Fruit fly (Drosophila melanogaster): ENCODE data around the gene CG34164.
A peak's percentile ranks its signal among the peaks of the same experiment; 100 is the strongest.

CG34164 gene

DNA sequence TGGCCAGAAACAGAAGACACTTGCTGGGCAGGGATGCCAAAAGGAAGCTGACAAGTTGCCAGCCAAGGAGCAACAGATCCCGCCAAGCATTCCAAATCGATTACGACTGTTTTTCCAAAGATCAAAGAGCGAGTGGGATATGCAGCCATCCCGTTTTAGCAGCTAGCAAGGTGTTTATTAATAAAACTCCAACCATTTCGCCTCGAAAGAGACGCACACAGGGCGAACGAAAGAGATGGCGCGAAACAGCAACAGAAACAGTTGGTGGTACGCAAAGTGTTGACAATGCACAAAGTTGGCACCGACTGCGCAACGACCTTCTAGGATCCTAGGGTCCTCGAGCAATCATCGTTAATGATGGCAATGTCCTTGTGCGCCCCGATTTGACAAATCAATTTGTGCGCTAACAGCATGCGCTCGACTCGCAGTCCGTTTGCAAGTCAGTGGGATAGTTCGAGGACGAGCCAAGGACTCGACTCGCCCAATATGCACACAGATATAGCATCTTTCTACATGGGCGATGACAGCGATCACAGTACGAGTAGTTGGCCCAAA lies 23.8 kb downstream of the CG34164 start:
- TF ChIP-seq HHEX (GFP tag; optimal IDR thresholded peaks at IDR 0.05) (no peak), zen (tag; optimal IDR thresholded peaks at IDR 0.05) (peak; percentile 96), Nf-YB (GFP tag; optimal IDR thresholded peaks at IDR 0.05) (peak; percentile 34), cad (GFP tag; optimal IDR thresholded peaks at IDR 0.05) (peak; percentile 54), CG5953 (GFP tag; IDR thresholded peaks at IDR 0.05) (no peak), esg (GFP tag; conservative IDR thresholded peaks at IDR 0.05) (no peak), schlank (tag; optimal IDR thresholded peaks at IDR 0.05) (no peak), tll (GFP tag; optimal IDR thresholded peaks at IDR 0.05) (peak in 1 of 2 experiments; percentile 70), CG15479 (GFP tag; optimal IDR thresholded peaks at IDR 0.05) (peak; percentile 26), Poxn (GFP tag; IDR thresholded peaks at IDR 0.05) (no peak), Ets65A (GFP tag) (peak; percentile 48), CG8478 (optimal IDR thresholded peaks at IDR 0.05) (peak; percentile 71), NK7.1 (GFP tag; optimal IDR thresholded peaks at IDR 0.05) (no peak), twi (tag; optimal IDR thresholded peaks at IDR 0.05) (peak; percentile 49), CG1832 (GFP tag; optimal IDR thresholded peaks at IDR 0.05) (peak; percentile 19), CG32772 (GFP tag; IDR thresholded peaks at IDR 0.05) (0 out of 2 replicates have a peak, but pooled peaks have one; percentile 19), D (optimal IDR thresholded peaks at IDR 0.05) (peak; percentile 87), D (GFP tag; optimal IDR thresholded peaks at IDR 0.05) (no peak), onecut (GFP tag; IDR thresholded peaks at IDR 0.05) (no peak), prd (optimal IDR thresholded peaks at IDR 0.05) (no peak), prd (GFP tag; IDR thresholded peaks at IDR 0.05) (peak; percentile 85), Nf-YC (tag; optimal IDR thresholded peaks at IDR 0.05) (peak; percentile 53)

DNA sequence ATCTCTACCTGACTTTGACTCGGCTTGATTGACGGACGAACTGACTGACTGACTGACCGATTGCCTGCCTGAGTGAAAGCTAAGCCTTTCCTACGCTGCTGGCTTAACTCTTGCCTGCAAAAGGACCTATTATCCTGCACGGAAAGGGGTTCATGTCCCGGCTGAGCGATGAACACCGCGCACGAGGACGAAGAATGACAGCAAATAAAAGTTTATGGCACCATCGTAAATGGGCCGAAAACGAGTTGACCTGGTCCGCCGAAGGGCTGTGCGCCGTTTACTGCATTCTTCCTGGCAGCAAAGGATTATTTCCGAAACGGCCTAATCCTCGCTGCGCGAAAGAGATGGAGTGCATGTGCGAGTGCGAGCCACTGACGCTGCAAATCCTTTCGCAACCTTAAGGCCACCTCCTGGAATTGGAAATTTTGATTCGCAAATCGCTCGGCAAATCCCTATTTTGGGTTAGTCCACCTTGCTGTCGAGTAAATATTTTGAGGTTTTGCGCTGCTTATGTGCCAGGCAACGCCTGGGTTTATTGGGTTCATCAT lies 25.0 kb downstream of the CG34164 start:
- TF ChIP-seq cad (GFP tag; optimal IDR thresholded peaks at IDR 0.05) (peak; percentile 100), Ets65A (GFP tag) (peak; percentile 37), CG7271 (tag; optimal IDR thresholded peaks at IDR 0.05) (peak; percentile 91), NfI (GFP tag; optimal IDR thresholded peaks at IDR 0.05) (no peak), dysf (GFP tag; IDR thresholded peaks at IDR 0.05) (no peak), CG17612 (GFP tag; IDR thresholded peaks at IDR 0.05) (no peak), CG2199 (GFP tag; IDR thresholded peaks at IDR 0.05) (0 out of 3 replicates have a peak, but pooled peaks have one; percentile 16), Myb (GFP tag; optimal IDR thresholded peaks at IDR 0.05) (no peak), CG8478 (optimal IDR thresholded peaks at IDR 0.05) (peak; percentile 67), Ets97D (GFP tag; optimal IDR thresholded peaks at IDR 0.05) (no peak), CG15479 (GFP tag; optimal IDR thresholded peaks at IDR 0.05) (peak; percentile 93), PHDP (tag; optimal IDR thresholded peaks at IDR 0.05) (no peak), zen (tag; optimal IDR thresholded peaks at IDR 0.05) (peak; percentile 90), amos (GFP tag; IDR thresholded peaks at IDR 0.05; ENCODE audit: partially characterized antibody) (0 out of 2 replicates have a peak, but pooled peaks have one; percentile 14), prd (optimal IDR thresholded peaks at IDR 0.05) (no peak), prd (GFP tag; IDR thresholded peaks at IDR 0.05) (peak; percentile 41; the same call in 1 of the 3 replicates), CG14050 (GFP tag; IDR thresholded peaks at IDR 0.05) (no peak), sens (GFP tag) (peak; percentile 67), tll (GFP tag; optimal IDR thresholded peaks at IDR 0.05) (peak; percentile 41 to 100), CG2678 (tag; optimal IDR thresholded peaks at IDR 0.05) (no peak), CG6689 (GFP tag; IDR thresholded peaks at IDR 0.05) (no peak), da (GFP tag; optimal IDR thresholded peaks at IDR 0.05) (no peak), Kr (GFP tag; optimal IDR thresholded peaks at IDR 0.05) (peak; percentile 73)

DNA sequence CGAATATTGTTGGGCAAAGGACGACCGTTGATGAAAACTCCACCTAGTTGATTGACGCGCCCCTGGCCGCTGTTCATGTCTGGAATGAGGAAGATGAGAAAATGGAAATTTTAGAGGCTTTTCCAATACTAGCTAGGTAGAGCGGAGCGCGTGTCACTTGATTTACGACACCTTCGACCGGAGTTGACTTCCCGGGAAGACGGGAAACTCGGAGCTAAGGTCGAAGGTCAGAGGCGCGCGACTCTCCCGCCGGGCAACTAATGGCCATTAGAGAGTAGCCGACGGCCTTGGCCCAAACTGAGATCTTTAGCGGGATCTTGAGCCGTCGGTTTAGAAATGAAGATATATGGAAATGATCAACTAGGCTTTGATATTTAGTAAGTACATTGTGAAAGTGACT lies 28.9 kb downstream of the CG34164 start:
- TF ChIP-seq kay (GFP tag; optimal IDR thresholded peaks at IDR 0.05) = no peak
- peak; percentile 83 for TF ChIP-seq cad (GFP tag; optimal IDR thresholded peaks at IDR 0.05)
- no peak for TF ChIP-seq NC2α (GFP tag; optimal IDR thresholded peaks at IDR 0.05)
- TF ChIP-seq Ets65A (GFP tag) = peak; percentile 72
- TF ChIP-seq CG3407 (GFP tag; optimal IDR thresholded peaks at IDR 0.05) = no peak
- TF ChIP-seq zen (tag; optimal IDR thresholded peaks at IDR 0.05) = peak; percentile 59
